Worm (Caenorhabditis elegans) whole organism, L1 larva: ENCODE data around the gene puf-8.

Experiments used
- ces-1 ChIP-seq: fragments of 150-350 bp; optimal IDR thresholded peaks from 2 replicates; lab custom pipeline; 2014; ENCODE audit warnings: missing biosample characterization, missing genetic modification reagents, missing genetic modification characterization
- egl-27 ChIP-seq, 2 experiments: fragments of 150-350 bp in 1 of 2; sonication (generic microtip); optimal IDR thresholded peaks; 3 replicates each; lab custom pipeline; 2017 to 2018; ENCODE audit warnings: missing biosample characterization in 2 of 2, missing genetic modification characterization in 2 of 2, missing genetic modification reagents in 2 of 2
- nhr-11 ChIP-seq: fragments of 150-350 bp; optimal IDR thresholded peaks from 2 replicates; lab custom pipeline; 2014; ENCODE audit warnings: missing biosample characterization, missing genetic modification characterization
- pax-3 ChIP-seq: fragments of 200-800 bp; sonication (Bioruptor generic); optimal IDR thresholded peaks from 2 replicates; lab custom pipeline; 2018; ENCODE audit warnings: mild to moderate bottlenecking, missing genetic modification characterization, moderate library complexity, missing compliant biosample characterization
- skn-1 ChIP-seq: fragments of 150-350 bp; optimal IDR thresholded peaks from 2 replicates; lab custom pipeline; 2014; ENCODE audit warnings: missing biosample characterization, missing genetic modification characterization
- snpc-4 ChIP-seq: fragments of 150-350 bp; optimal IDR thresholded peaks from 2 replicates; lab custom pipeline; 2014; ENCODE audit warnings: missing biosample characterization, missing genetic modification characterization
- sox-4 ChIP-seq: sonication (generic microtip); optimal IDR thresholded peaks from 2 replicates; lab custom pipeline; 2016; ENCODE audit warnings: missing genetic modification characterization, missing compliant biosample characterization

DNA sequence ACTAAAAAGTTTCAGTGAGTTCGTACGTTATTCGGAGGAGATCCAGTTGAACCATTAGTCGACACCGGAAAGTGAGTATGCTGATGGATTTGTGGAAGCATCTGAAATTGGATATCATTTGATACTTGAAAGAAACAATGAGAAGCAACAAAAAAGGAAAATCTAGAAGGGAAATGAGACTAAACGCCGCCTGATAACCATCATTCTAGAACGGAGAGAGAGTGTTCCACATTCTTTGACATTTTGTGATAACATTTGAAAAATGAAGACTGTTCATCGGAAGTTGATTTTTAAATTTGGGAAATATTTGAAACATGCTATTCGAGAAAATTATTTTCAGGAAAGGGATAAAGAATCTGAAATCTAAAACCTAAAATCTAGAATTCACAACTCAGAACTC, 33.2 kb upstream of the puf-8 start, which contains the start of gene npax-1:
- TF ChIP-seq snpc-4 (no peak), ces-1 (GFP tag; lab: Kevin White, UChicago) (no peak), skn-1 (tag; lab: Kevin White, UChicago) (no peak), egl-27 (tag; optimal IDR thresholded peaks at IDR 0.05; lab: Kevin White, UChicago) (no peak), sox-4 (tag; lab: Kevin White, UChicago) (no peak), nhr-11 (no peak), pax-3 (tag; lab: Kevin White, UChicago) (no peak)
